Fruit fly (Drosophila melanogaster) S2 (cell line): Measurements from ENCODE around the gene Ldaf1.

Experiments used
- CG8478 ChIP-seq: fragments of >200 bp; optimal IDR thresholded peaks from 2 replicates; lab custom pipeline; 2018
- CTCF ChIP-seq, 2 experiments: fragments of >200 bp; optimal IDR thresholded peaks; 2 replicates each; lab custom pipeline; 2018

Gene Ldaf1

dm6 chrX:1873515-1874126 is 28.1 kb downstream of the Ldaf1 start, which contains the start of the genes Pgam5 and Vps26:
Pgam5 (minus strand) TSS chrX:1873565.
Vps26 (plus strand) TSS chrX:1873853.
- no peak for TF ChIP-seq CTCF (optimal IDR thresholded peaks at IDR 0.05; lab: Kevin White, UChicago)
- no peak for TF ChIP-seq CG8478 (lab: Kevin White, UChicago)

- no peak for TF ChIP-seq CTCF (optimal IDR thresholded peaks at IDR 0.05; lab: Kevin White, UChicago)
- TF ChIP-seq CG8478 (lab: Kevin White, UChicago), result no peak
Observed at dm6 chrX:1868586-1869111, 33.1 kb downstream of the Ldaf1 start, which contains the start of the genes CG14803 and Pex5. CG14803 (plus strand) TSS chrX:1868870. Pex5 (minus strand) TSS chrX:1869061.

dm6 chrX:1865673-1866072 is 36.0 kb downstream of the Ldaf1 start, which contains the start of the genes Gcna and MED18:
Gcna (minus strand) TSS chrX:1865835.
MED18 (plus strand) TSS chrX:1865909.
- no peak for TF ChIP-seq CTCF (optimal IDR thresholded peaks at IDR 0.05; lab: Kevin White, UChicago)
- no peak for TF ChIP-seq CG8478 (lab: Kevin White, UChicago)

dm6 chrX:1861620-1862184 is 40.0 kb downstream of the Ldaf1 start, which contains the start of gene deltaCOP:
deltaCOP (minus strand) TSS chrX:1861790.
- no peak for TF ChIP-seq CG8478 (lab: Kevin White, UChicago)
- TF ChIP-seq CTCF (optimal IDR thresholded peaks at IDR 0.05; lab: Kevin White, UChicago), result no peak

dm6 chrX:1858867-1859266 is 42.8 kb downstream of the Ldaf1 start, which contains the start of gene Lamtor5:
Lamtor5 (minus strand) TSS chrX:1858971.
- TF ChIP-seq CTCF (optimal IDR thresholded peaks at IDR 0.05; lab: Kevin White, UChicago) (no peak), CG8478 (lab: Kevin White, UChicago) (no peak)

dm6 chrX:1856605-1857004 is 45.1 kb downstream of the Ldaf1 start:
- TF ChIP-seq CTCF (optimal IDR thresholded peaks at IDR 0.05; lab: Kevin White, UChicago) (no peak), CG8478 (lab: Kevin White, UChicago) (no peak)

- TF ChIP-seq CG8478 (lab: Kevin White, UChicago) (no peak), CTCF (optimal IDR thresholded peaks at IDR 0.05; lab: Kevin White, UChicago) (no peak)
Observed at dm6 chrX:1854873-1855272, 46.8 kb downstream of the Ldaf1 start.

- TF ChIP-seq CTCF (optimal IDR thresholded peaks at IDR 0.05; lab: Kevin White, UChicago), result no peak
- TF ChIP-seq CG8478 (lab: Kevin White, UChicago), result no peak
Observed at dm6 chrX:1854070-1854469, 47.6 kb downstream of the Ldaf1 start.
